Worm (Caenorhabditis elegans): ENCODE measurements around the gene nex-2.

ce11 chrIII:10318062-10318609, 12.1 kb downstream of the nex-2 start, which contains the start of the genes unc-50 and ostf-4:
- TF ChIP-seq hmg-4 (GFP tag; optimal IDR thresholded peaks at IDR 0.05) (no peak), ama-1 (optimal IDR thresholded peaks at IDR 0.05) (no peak), tbx-11 (GFP tag; IDR thresholded peaks at IDR 0.05) (no peak), ceh-36 (tag; optimal IDR thresholded peaks at IDR 0.05) (no peak), tbx-37 (GFP tag; conservative IDR thresholded peaks at IDR 0.05) (no peak), pes-1 (GFP tag; IDR thresholded peaks at IDR 0.05) (no peak), flt-1 (GFP tag; IDR thresholded peaks at IDR 0.05) (no peak), ets-7 (tag; optimal IDR thresholded peaks at IDR 0.05) (no peak), sea-1 (GFP tag; conservative IDR thresholded peaks at IDR 0.05) (no peak), aly-1 (tag; optimal IDR thresholded peaks at IDR 0.05) (no peak), scrt-1 (GFP tag; IDR thresholded peaks at IDR 0.05) (no peak)
